Fruit fly (Drosophila melanogaster): ENCODE measurements around the gene CG3679.

Gene CG3679

DNA sequence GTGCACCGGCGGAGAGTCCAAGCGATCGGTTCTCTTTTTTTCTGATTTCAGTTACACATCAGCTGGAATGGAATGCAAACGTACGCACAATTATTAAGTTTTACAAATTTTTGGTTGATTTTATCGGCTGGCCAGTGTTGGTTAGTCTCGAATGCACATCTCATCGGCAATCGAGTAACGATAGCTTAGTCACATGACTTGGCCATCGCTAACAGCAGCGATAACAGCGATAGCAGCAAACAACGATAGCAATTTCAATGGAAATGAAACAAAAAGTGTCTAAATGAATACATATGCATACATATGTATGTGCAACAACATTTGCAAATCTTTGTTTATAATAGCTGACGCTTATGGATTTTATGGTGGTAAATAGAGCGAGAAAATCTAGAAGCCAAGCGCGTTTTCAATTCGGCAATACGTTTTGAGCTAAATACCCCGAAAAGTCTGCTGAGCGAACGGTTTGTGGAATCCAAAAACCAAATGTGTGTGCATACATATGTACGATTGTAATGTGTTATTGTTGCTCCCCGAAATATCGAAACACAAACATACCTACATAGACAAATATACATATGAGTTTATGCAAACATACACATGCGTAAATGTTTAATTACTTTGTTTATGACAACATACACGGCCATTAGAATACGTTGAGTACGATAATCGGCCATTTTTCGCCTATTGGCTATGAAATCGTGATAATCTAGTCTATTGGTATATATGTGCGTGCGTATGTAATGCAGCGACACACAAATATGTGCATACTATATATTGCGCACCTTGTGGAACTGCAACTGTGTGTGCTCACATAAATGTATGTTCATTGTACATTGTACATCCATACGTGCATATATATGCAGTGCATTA is 7.0 kb upstream of the CG3679 start, which contains the start of gene CG3632 (continued):
- TF ChIP-seq CG15336 (GFP tag; IDR thresholded peaks at IDR 0.05) (no peak), CG3032 (tag; optimal IDR thresholded peaks at IDR 0.05) (peak; percentile 11), Hr39 (GFP tag; optimal IDR thresholded peaks at IDR 0.05) (no peak), Sox14 (GFP tag; optimal IDR thresholded peaks at IDR 0.05) (peak; percentile 57), Blimp-1 (GFP tag; optimal IDR thresholded peaks at IDR 0.05) (peak; percentile 36), Met (GFP tag; optimal IDR thresholded peaks at IDR 0.05) (no peak), OdsH (GFP tag; optimal IDR thresholded peaks at IDR 0.05) (no peak), Sox102F (GFP tag; optimal IDR thresholded peaks at IDR 0.05) (no peak), Lpt (GFP tag; optimal IDR thresholded peaks at IDR 0.05) (no peak), Eip78C (GFP tag) (peak; percentile 37), acj6 (GFP tag; optimal IDR thresholded peaks at IDR 0.05) (no peak), fkh (GFP tag; optimal IDR thresholded peaks at IDR 0.05) (peak; percentile 41), CG8632 (GFP tag; optimal IDR thresholded peaks at IDR 0.05) (no peak), CG6276 (GFP tag; optimal IDR thresholded peaks at IDR 0.05) (no peak), CG8119 (GFP tag; IDR thresholded peaks at IDR 0.05) (no peak), topi (GFP tag; optimal IDR thresholded peaks at IDR 0.05) (peak; percentile 51)

DNA sequence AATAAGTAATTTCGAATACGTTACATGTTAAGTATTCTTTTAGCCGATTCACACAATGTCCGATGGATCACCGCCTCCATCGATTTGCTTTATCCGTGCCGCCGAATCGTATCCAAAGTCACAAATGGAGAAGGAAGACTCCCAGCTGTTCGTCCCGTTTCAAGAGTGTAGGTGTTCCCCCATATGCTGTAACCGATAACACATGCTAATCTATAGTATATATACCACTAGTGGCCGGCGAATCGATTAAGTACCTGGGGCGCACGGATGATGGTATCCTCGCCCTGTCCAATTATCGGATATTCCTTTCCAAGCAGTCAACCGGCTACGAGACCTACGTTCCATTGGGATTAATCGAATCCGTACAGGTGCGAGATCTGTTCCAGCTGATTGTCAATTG is 6.1 kb upstream of the CG3679 start, which contains the start of gene ERp44:
Gene ERp44, minus strand, starts transcription at position 101 of the 400 bp plus-strand sequence.
- no peak for TF ChIP-seq fd59A (GFP tag; optimal IDR thresholded peaks at IDR 0.05)
- TF ChIP-seq CG6276 (GFP tag; optimal IDR thresholded peaks at IDR 0.05) = no peak
- no peak for TF ChIP-seq CG11902 (GFP tag; optimal IDR thresholded peaks at IDR 0.05)
- TF ChIP-seq salr (GFP tag; optimal IDR thresholded peaks at IDR 0.05) = no peak
- no peak for TF ChIP-seq CG8119 (GFP tag; IDR thresholded peaks at IDR 0.05)
- TF ChIP-seq CG11762 (GFP tag; optimal IDR thresholded peaks at IDR 0.05; ENCODE audit: insufficient read depth) = no peak
- TF ChIP-seq Smox (GFP tag; optimal IDR thresholded peaks at IDR 0.05) = no peak
- TF ChIP-seq CG16779 (tag; optimal IDR thresholded peaks at IDR 0.05) = no peak
- TF ChIP-seq ss (GFP tag; optimal IDR thresholded peaks at IDR 0.05) = no peak
- no peak for TF ChIP-seq eg (GFP tag; IDR thresholded peaks at IDR 0.05)
- no peak for TF ChIP-seq acj6 (GFP tag; optimal IDR thresholded peaks at IDR 0.05)
- TF ChIP-seq CG32006 (GFP tag; optimal IDR thresholded peaks at IDR 0.05) = no peak
- TF ChIP-seq Sox102F (GFP tag; optimal IDR thresholded peaks at IDR 0.05) = no peak
- no peak for TF ChIP-seq Lpt (GFP tag; optimal IDR thresholded peaks at IDR 0.05)
- TF ChIP-seq Gug (GFP tag; IDR thresholded peaks at IDR 0.05) = no peak
- TF ChIP-seq lz (GFP tag; optimal IDR thresholded peaks at IDR 0.05) = no peak
- TF ChIP-seq dsx (GFP tag; optimal IDR thresholded peaks at IDR 0.05; ENCODE audit: poor library complexity, severe bottlenecking) = no peak
- TF ChIP-seq CG7368 (GFP tag; optimal IDR thresholded peaks at IDR 0.05) = no peak
- no peak for TF ChIP-seq vri (GFP tag; optimal IDR thresholded peaks at IDR 0.05)

DNA sequence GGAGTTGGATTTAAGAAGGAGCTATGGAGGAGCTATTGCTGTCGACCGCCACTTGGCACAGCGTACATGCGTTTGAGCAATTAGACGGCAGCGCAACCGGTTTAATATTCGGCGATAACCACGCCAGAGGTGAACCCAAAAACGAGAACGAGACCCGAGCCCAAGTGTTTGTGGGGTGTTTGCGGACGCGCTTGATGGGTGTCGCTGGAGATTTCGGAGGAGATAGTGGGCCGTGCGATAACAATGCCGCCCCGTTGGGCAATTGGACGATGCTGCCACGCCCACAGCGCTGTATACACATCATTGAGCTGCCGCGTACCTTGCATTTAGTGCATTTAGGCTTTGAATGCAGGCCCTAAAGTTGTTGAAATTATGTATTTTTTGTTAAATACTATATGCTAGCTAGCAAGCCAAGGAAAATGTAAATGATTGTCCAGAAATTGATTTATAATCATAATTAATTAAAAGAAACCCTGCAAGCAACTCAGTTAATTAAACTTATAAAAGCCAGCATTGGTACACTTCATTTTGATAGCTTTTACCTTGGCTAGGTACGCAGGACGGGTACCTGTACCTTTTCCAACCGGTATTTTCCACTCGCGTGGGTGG is 4.7 kb downstream of the CG3679 start, which contains the start of gene Had1:
Gene Had1, minus strand, starts transcription at position 358 of the 609 bp plus-strand sequence.
- TF ChIP-seq Eip78C (GFP tag) (peak; percentile 8), svp (GFP tag) (peak; percentile 81), ss (GFP tag; optimal IDR thresholded peaks at IDR 0.05) (no peak)

DNA sequence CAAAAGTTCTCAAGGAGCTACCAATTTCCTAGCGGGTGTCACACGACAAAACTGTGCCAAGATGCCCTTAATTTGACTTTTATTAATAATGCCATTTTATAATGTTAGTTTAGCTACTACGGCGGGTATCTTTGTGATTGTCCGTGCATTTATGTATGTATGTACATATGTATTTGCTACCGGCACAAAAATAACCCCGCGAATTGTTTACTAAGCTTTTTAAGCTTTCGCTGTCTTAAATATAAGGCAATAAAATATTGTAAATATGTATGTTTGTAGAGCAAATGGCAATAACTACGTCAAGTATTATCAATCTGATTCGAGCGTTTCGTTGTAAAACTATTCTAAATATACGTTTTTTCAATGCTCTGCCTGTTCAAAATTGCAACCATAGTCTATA is 5.3 kb downstream of the CG3679 start:
- TF ChIP-seq fkh (GFP tag; optimal IDR thresholded peaks at IDR 0.05) (peak; percentile 17), CG31627 (GFP tag; optimal IDR thresholded peaks at IDR 0.05) (no peak), Eip78C (GFP tag) (peak; percentile 36)

Measured in whole organism, prepupa.